Worm (Caenorhabditis elegans) whole organism, L3 larva: ENCODE data around the gene rga-9.

Source experiments
- R02D3.7 ChIP-seq: fragments of 150-350 bp; optimal IDR thresholded peaks from 2 replicates; lab custom pipeline; 2014; ENCODE audit warnings: missing biosample characterization, missing genetic modification characterization
- ZK546.5 ChIP-seq: sonication (generic microtip); optimal IDR thresholded peaks from 2 replicates; lab custom pipeline; 2017; ENCODE audit warnings: missing biosample characterization, missing genetic modification characterization
- aly-2 ChIP-seq: fragments of 150-350 bp; optimal IDR thresholded peaks from 2 replicates; lab custom pipeline; 2014; ENCODE audit warnings: missing biosample characterization, missing genetic modification characterization
- fkh-2 ChIP-seq: fragments of 150-350 bp; optimal IDR thresholded peaks from 2 replicates; lab custom pipeline; 2014; ENCODE audit warnings: missing biosample characterization, missing genetic modification reagents, missing genetic modification characterization
- mml-1 ChIP-seq: fragments of 150-350 bp; sonication (generic microtip); optimal IDR thresholded peaks from 3 replicates; lab custom pipeline; 2014; ENCODE audit warnings: missing biosample characterization, missing genetic modification characterization

DNA sequence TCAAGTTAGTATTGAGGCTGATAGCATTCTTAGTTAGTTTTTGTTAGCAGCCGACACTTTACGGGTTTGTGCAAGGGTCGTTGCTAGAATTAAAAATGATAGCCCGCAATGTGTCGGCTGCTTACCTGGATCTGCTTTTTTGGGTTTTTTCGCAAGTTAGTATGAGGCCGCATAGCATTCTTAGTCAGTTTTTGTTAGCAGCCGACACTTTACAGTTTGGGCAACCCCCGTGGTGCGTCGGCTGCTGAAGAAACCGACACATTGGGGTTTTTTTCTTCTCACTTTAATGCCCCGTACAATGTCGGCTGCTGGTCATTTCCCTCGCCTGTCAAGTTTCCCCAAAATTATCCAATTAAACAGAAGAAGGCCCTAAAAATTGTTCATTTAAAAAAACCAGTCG is 11.1 kb upstream of the rga-9 start:
- TF ChIP-seq mml-1 (tag; lab: Kevin White, UChicago) (no peak), aly-2 (tag; lab: Kevin White, UChicago) (no peak), R02D3.7 (tag; lab: Kevin White, UChicago) (no peak), ZK546.5 (tag; lab: Kevin White, UChicago) (no peak), fkh-2 (tag; lab: Kevin White, UChicago) (no peak)
